Worm (Caenorhabditis elegans) whole organism, L3 larva: ENCODE measurements around the gene Y116F11A.3.
A peak's percentile ranks its signal among the peaks of the same experiment; 100 is the strongest.

Source experiments
- ZK546.5 ChIP-seq: sonication (generic microtip); optimal IDR thresholded peaks from 2 replicates; lab custom pipeline; 2017; ENCODE audit warnings: missing biosample characterization, missing genetic modification characterization
- ama-1 ChIP-seq: fragments of 150-350 bp; optimal IDR thresholded peaks from 2 replicates; lab custom pipeline; 2018
- ceh-16 ChIP-seq: sonication (generic microtip); optimal IDR thresholded peaks from 2 replicates; lab custom pipeline; 2017; ENCODE audit warnings: missing biosample characterization, missing genetic modification characterization
- ceh-28 ChIP-seq: fragments of 150-350 bp; optimal IDR thresholded peaks from 2 replicates; lab custom pipeline; 2014; ENCODE audit warnings: missing biosample characterization, missing genetic modification reagents, missing genetic modification characterization
- ceh-82 ChIP-seq: fragments of 150-350 bp; optimal IDR thresholded peaks from 2 replicates; lab custom pipeline; 2014; ENCODE audit warnings: missing biosample characterization, missing genetic modification characterization
- ceh-9 ChIP-seq: sonication (generic microtip); optimal IDR thresholded peaks from 2 replicates; lab custom pipeline; 2018; ENCODE audit warnings: missing biosample characterization, missing genetic modification characterization
- daf-12 ChIP-seq: fragments of 150-350 bp; optimal IDR thresholded peaks from 2 replicates; lab custom pipeline; 2014; ENCODE audit warnings: missing biosample characterization, missing genetic modification reagents, missing genetic modification characterization
- egl-5 ChIP-seq: fragments of 150-350 bp; optimal IDR thresholded peaks from 2 replicates; lab custom pipeline; 2017; ENCODE audit warnings: missing biosample characterization, missing genetic modification reagents, missing genetic modification characterization, inconsistent platforms
- elt-1 ChIP-seq: fragments of 150-350 bp; optimal IDR thresholded peaks from 2 replicates; lab custom pipeline; 2014; ENCODE audit warnings: missing biosample characterization, missing genetic modification characterization
- elt-2 ChIP-seq: sonication (generic microtip); optimal IDR thresholded peaks from 2 replicates; lab custom pipeline; 2016; ENCODE audit warnings: missing genetic modification reagents, mild to moderate bottlenecking, missing genetic modification characterization, missing compliant biosample characterization
- elt-3 ChIP-seq, 3 experiments: fragments of 150-350 bp in 1 of 3; sonication (generic microtip) in 2 of 3; optimal IDR thresholded peaks; 2 replicates in 2 of 3; 4 replicates in 1 of 3; lab custom pipeline; 2014 to 2017; ENCODE audit warnings: missing biosample characterization in 3 of 3, missing genetic modification characterization in 3 of 3
- eor-1 ChIP-seq, 2 experiments: fragments of 150-350 bp; optimal IDR thresholded peaks; 2 replicates each; lab custom pipeline; 2014 to 2018; ENCODE audit warnings: missing biosample characterization in 2 of 2, missing genetic modification characterization in 2 of 2
- fkh-10 ChIP-seq: sonication (generic microtip); optimal IDR thresholded peaks from 2 replicates; lab custom pipeline; 2017; ENCODE audit warnings: missing biosample characterization, missing genetic modification reagents, missing genetic modification characterization
- fkh-2 ChIP-seq: fragments of 150-350 bp; optimal IDR thresholded peaks from 2 replicates; lab custom pipeline; 2014; ENCODE audit warnings: missing biosample characterization, missing genetic modification reagents, missing genetic modification characterization
- fos-1 ChIP-seq: fragments of 150-350 bp; optimal IDR thresholded peaks from 2 replicates; lab custom pipeline; 2014; ENCODE audit warnings: missing biosample characterization, missing genetic modification characterization
- hmg-11 ChIP-seq: sonication (generic microtip); optimal IDR thresholded peaks from 2 replicates; lab custom pipeline; 2016; ENCODE audit warnings: missing genetic modification characterization, missing compliant biosample characterization
- jun-1 ChIP-seq: fragments of 150-350 bp; optimal IDR thresholded peaks from 2 replicates; lab custom pipeline; 2014; ENCODE audit warnings: missing biosample characterization, missing genetic modification reagents, missing genetic modification characterization
- lin-15B ChIP-seq: fragments of 150-350 bp; optimal IDR thresholded peaks from 2 replicates; lab custom pipeline; 2014; ENCODE audit warnings: missing biosample characterization, missing genetic modification characterization
- lin-39 ChIP-seq: fragments of 150-350 bp; optimal IDR thresholded peaks from 2 replicates; lab custom pipeline; 2018; ENCODE audit warnings: missing biosample characterization, missing genetic modification reagents, missing genetic modification characterization
- lsy-12 ChIP-seq: sonication (generic microtip); optimal IDR thresholded peaks from 2 replicates; lab custom pipeline; 2016; ENCODE audit warnings: mild to moderate bottlenecking, missing genetic modification characterization, missing compliant biosample characterization
- mdl-1 ChIP-seq: fragments of 150-350 bp; optimal IDR thresholded peaks from 2 replicates; lab custom pipeline; 2014; ENCODE audit warnings: missing biosample characterization, missing genetic modification characterization
- mml-1 ChIP-seq: fragments of 150-350 bp; sonication (generic microtip); optimal IDR thresholded peaks from 3 replicates; lab custom pipeline; 2014; ENCODE audit warnings: missing biosample characterization, missing genetic modification characterization
- nfya-1 ChIP-seq: sonication (generic microtip); optimal IDR thresholded peaks from 2 replicates; lab custom pipeline; 2017; ENCODE audit warnings: missing genetic modification characterization, mild to moderate bottlenecking, missing compliant biosample characterization, antibody characterized with exemption, moderate library complexity; ENCODE audit not compliant: insufficient read depth
- nhr-11 ChIP-seq: fragments of 150-350 bp; optimal IDR thresholded peaks from 2 replicates; lab custom pipeline; 2014; ENCODE audit warnings: missing biosample characterization, missing genetic modification characterization
- nhr-12 ChIP-seq: fragments of 150-350 bp; optimal IDR thresholded peaks from 2 replicates; lab custom pipeline; 2014; ENCODE audit warnings: missing biosample characterization, missing genetic modification characterization
- nhr-23 ChIP-seq: fragments of 150-350 bp; optimal IDR thresholded peaks from 2 replicates; lab custom pipeline; 2014; ENCODE audit warnings: missing biosample characterization, missing genetic modification reagents, missing genetic modification characterization
- nhr-237 ChIP-seq: fragments of 150-350 bp; optimal IDR thresholded peaks from 2 replicates; lab custom pipeline; 2014; ENCODE audit warnings: missing biosample characterization, missing genetic modification characterization
- nhr-25 ChIP-seq: sonication (generic microtip); optimal IDR thresholded peaks from 2 replicates; lab custom pipeline; 2017; ENCODE audit warnings: missing biosample characterization, missing genetic modification characterization
- nhr-43 ChIP-seq: sonication (generic microtip); optimal IDR thresholded peaks from 2 replicates; lab custom pipeline; 2016; ENCODE audit warnings: mild to moderate bottlenecking, missing genetic modification characterization, missing compliant biosample characterization; ENCODE audit not compliant: poor library complexity, severe bottlenecking
- nhr-67 ChIP-seq: fragments of 150-350 bp; optimal IDR thresholded peaks from 2 replicates; lab custom pipeline; 2014; ENCODE audit warnings: missing biosample characterization, missing genetic modification characterization
- nhr-76 ChIP-seq: fragments of 150-350 bp; sonication (generic microtip); optimal IDR thresholded peaks from 5 replicates; lab custom pipeline; 2014; ENCODE audit warnings: missing biosample characterization, missing genetic modification characterization
- nhr-77 ChIP-seq: fragments of 150-350 bp; optimal IDR thresholded peaks from 2 replicates; lab custom pipeline; 2014; ENCODE audit warnings: missing biosample characterization, missing genetic modification characterization
- pha-4 ChIP-seq: fragments of 150-350 bp; optimal IDR thresholded peaks from 2 replicates; lab custom pipeline; 2014; ENCODE audit warnings: missing biosample characterization, missing genetic modification reagents, missing genetic modification characterization
- pqm-1 ChIP-seq: fragments of 150-350 bp; optimal IDR thresholded peaks from 2 replicates; lab custom pipeline; 2017; ENCODE audit warnings: missing biosample characterization, missing genetic modification characterization, inconsistent platforms
- snpc-4 ChIP-seq: fragments of 150-350 bp; optimal IDR thresholded peaks from 2 replicates; lab custom pipeline; 2014; ENCODE audit warnings: missing biosample characterization, missing genetic modification characterization
- tbx-2 ChIP-seq: sonication (generic microtip); optimal IDR thresholded peaks from 2 replicates; lab custom pipeline; 2016; ENCODE audit warnings: mild to moderate bottlenecking, missing genetic modification characterization, missing compliant biosample characterization
- unc-39 ChIP-seq: sonication (generic microtip); optimal IDR thresholded peaks from 4 replicates; lab custom pipeline; 2017; ENCODE audit warnings: missing biosample characterization, missing genetic modification characterization
- unc-62 ChIP-seq: fragments of 150-350 bp; sonication (generic microtip); optimal IDR thresholded peaks from 4 replicates; lab custom pipeline; 2014; ENCODE audit warnings: missing biosample characterization, missing genetic modification reagents, missing genetic modification characterization
- zag-1 ChIP-seq: fragments of 150-350 bp; optimal IDR thresholded peaks from 2 replicates; lab custom pipeline; 2014; ENCODE audit warnings: missing biosample characterization, missing genetic modification characterization
- ztf-11 ChIP-seq: fragments of 150-350 bp; optimal IDR thresholded peaks from 2 replicates; lab custom pipeline; 2014; ENCODE audit warnings: missing biosample characterization, missing genetic modification characterization
- ztf-4 ChIP-seq: fragments of 150-350 bp; optimal IDR thresholded peaks from 2 replicates; lab custom pipeline; 2014; ENCODE audit warnings: missing biosample characterization, missing genetic modification characterization

The Y116F11A.3 gene

DNA sequence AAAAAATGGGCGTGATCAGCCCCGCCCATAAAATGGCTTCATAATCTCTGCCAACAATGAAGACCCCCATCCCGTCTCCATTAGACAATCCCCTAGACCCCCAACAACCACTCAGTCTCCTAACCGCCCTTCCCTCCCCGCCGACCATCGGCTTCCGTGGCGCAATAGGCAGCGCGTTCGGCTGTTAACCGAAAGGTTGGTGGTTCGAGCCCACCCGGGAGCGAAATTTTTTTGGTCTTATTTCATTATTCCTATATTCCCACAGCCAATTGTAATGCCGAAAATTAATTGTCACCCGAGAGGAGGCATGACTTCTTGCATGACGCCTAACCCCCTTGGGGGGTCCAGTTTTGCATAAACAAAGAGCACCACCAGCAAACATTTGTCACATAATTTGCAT, 6.0 kb upstream of the Y116F11A.3 start:
- TF ChIP-seq tbx-2 (tag; lab: Kevin White, UChicago) (no peak), ama-1 (no peak), nhr-23 (tag; lab: Kevin White, UChicago) (no peak), hmg-11 (tag; lab: Kevin White, UChicago) (peak; percentile 81), fos-1 (tag; lab: Kevin White, UChicago) (no peak), fkh-10 (GFP tag; lab: Kevin White, UChicago) (no peak), pqm-1 (tag; lab: Kevin White, UChicago) (no peak), mml-1 (tag; lab: Kevin White, UChicago) (no peak), nfya-1 (tag; lab: Kevin White, UChicago) (peak; percentile 17), ceh-28 (tag; lab: Kevin White, UChicago) (no peak), unc-62 (GFP tag; lab: Kevin White, UChicago) (no peak), egl-5 (tag; lab: Kevin White, UChicago) (no peak), ceh-9 (tag; lab: Kevin White, UChicago) (no peak), snpc-4 (no peak), fkh-2 (tag; lab: Kevin White, UChicago) (no peak), nhr-25 (tag; lab: Kevin White, UChicago) (peak; percentile 1), nhr-12 (tag; lab: Kevin White, UChicago) (no peak), nhr-67 (tag; lab: Kevin White, UChicago) (no peak), elt-3 (tag; optimal IDR thresholded peaks at IDR 0.05; lab: Kevin White, UChicago) (no peak), lsy-12 (tag; lab: Kevin White, UChicago) (no peak), nhr-77 (tag; lab: Kevin White, UChicago) (no peak), nhr-43 (tag; lab: Kevin White, UChicago) (no peak), ZK546.5 (no peak), elt-2 (peak; percentile 17), lin-15B (tag; lab: Kevin White, UChicago) (no peak), ztf-4 (tag; lab: Kevin White, UChicago) (no peak), nhr-237 (tag; lab: Kevin White, UChicago) (no peak), nhr-11 (tag; lab: Kevin White, UChicago) (no peak), jun-1 (no peak), daf-12 (tag; lab: Kevin White, UChicago) (no peak), eor-1 (tag; optimal IDR thresholded peaks at IDR 0.05; lab: Kevin White, UChicago) (no peak), zag-1 (tag; lab: Kevin White, UChicago) (no peak), lin-39 (tag; lab: Kevin White, UChicago) (peak; percentile 53), ceh-16 (tag; lab: Kevin White, UChicago) (no peak), pha-4 (tag; lab: Kevin White, UChicago) (peak; percentile 7)
- TF ChIP-seq, all 47 proteins: peak for 6

DNA sequence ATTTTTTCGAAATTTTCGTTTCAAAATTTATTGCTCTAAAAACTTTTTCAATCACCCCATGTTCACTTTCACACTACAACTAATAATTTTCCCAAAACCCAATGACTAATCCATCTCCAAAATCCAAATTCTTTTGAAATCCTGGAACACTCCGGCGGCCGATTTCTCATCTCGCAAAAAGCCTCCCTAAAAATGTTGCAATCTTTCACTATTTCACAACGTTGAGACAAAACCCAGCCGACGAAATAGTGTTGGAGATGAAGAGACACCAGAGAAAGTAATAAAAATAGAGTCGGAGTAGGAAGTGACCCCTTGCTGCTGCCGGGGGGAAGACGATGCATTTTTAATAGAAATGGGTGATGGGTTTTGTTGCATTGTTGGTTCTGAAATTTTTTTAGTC, 4.2 kb upstream of the Y116F11A.3 start:
- TF ChIP-seq ztf-11 (tag; lab: Kevin White, UChicago): no peak
- peak; percentile 15 for TF ChIP-seq hmg-11 (tag; lab: Kevin White, UChicago)

DNA sequence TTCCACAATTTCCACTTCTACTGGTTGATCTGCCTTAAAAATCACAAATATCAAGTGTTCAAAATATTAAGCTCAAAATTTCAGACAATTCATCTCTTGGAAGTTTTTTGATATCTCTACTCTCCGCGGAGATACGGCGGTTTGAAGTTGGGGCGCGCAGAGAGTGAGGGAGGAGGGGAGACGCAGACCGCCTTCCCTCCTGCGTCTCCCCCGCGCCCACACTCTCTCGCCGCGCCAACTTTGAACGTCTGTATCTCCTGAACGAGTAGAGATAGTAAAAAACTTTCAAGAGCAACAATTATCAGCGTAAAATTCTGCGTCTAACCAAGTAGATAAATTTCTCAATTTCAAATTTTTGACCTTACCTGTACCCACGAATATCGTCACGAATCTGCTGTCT, 841 bp upstream of the Y116F11A.3 start:
- TF ChIP-seq nhr-237 (tag; lab: Kevin White, UChicago) (no peak), elt-3 (tag; optimal IDR thresholded peaks at IDR 0.05; lab: Kevin White, UChicago) (no peak), nhr-77 (tag; lab: Kevin White, UChicago) (no peak), nfya-1 (tag; lab: Kevin White, UChicago) (no peak), elt-2 (no peak), snpc-4 (no peak), ceh-28 (tag; lab: Kevin White, UChicago) (no peak), nhr-67 (tag; lab: Kevin White, UChicago) (no peak), elt-1 (tag; lab: Kevin White, UChicago) (no peak), unc-39 (tag; lab: Kevin White, UChicago) (no peak), nhr-76 (tag; lab: Kevin White, UChicago) (no peak), ZK546.5 (no peak), nhr-25 (tag; lab: Kevin White, UChicago) (no peak), mdl-1 (tag; lab: Kevin White, UChicago) (no peak), ceh-82 (tag; lab: Kevin White, UChicago) (no peak), ztf-11 (tag; lab: Kevin White, UChicago) (no peak)
- TF ChIP-seq, all 47 proteins: peak for 0
